Fruit fly (Drosophila melanogaster) whole organism, embryonic: ENCODE data around the gene Dora.

Source experiments
- Atf-2 ChIP-seq: fragments of 200-800 bp; sonication (Bioruptor generic); optimal IDR thresholded peaks from 2 replicates; lab custom pipeline; 2016; ENCODE audit warnings: missing biosample characterization, missing genetic modification characterization
- Atf6 ChIP-seq: fragments of 200-800 bp; sonication (Bioruptor generic); IDR thresholded peaks from 2 replicates; pipeline ENCODE4 v1.3.6; 2022; ENCODE audit warnings: missing biosample characterization, missing genetic modification characterization
- B-H1 ChIP-seq: fragments of 200-800 bp; sonication (Bioruptor generic); IDR thresholded peaks from 3 replicates; pipeline ENCODE4 v1.3.6; 2022; ENCODE audit warnings: missing biosample characterization, missing genetic modification characterization
- B-H2 ChIP-seq: fragments of 200-800 bp; sonication (Bioruptor generic); optimal IDR thresholded peaks from 2 replicates; lab custom pipeline; 2018; ENCODE audit warnings: missing biosample characterization, mild to moderate bottlenecking, missing genetic modification characterization
- Bteb2 ChIP-seq: fragments of 200-800 bp; sonication (Bioruptor generic); optimal IDR thresholded peaks from 2 replicates; lab custom pipeline; 2016; ENCODE audit warnings: missing biosample characterization, missing genetic modification characterization
- CG10267 ChIP-seq: fragments of 200-800 bp; sonication (Bioruptor generic); optimal IDR thresholded peaks from 2 replicates; lab custom pipeline; 2018; ENCODE audit warnings: missing biosample characterization, mild to moderate bottlenecking, missing genetic modification characterization, moderate library complexity
- CG11085 ChIP-seq: fragments of 200-800 bp; sonication (Bioruptor generic); IDR thresholded peaks from 2 replicates; pipeline ENCODE4 v1.3.6; 2022; ENCODE audit warnings: missing biosample characterization, missing genetic modification characterization
- CG11696 ChIP-seq: fragments of 200-800 bp; sonication (Bioruptor generic); IDR thresholded peaks from 2 replicates; pipeline ENCODE4 v1.3.6; 2022; ENCODE audit warnings: missing biosample characterization, missing genetic modification characterization
- CG13894 ChIP-seq: fragments of 200-800 bp; sonication (Bioruptor generic); optimal IDR thresholded peaks from 3 replicates; lab custom pipeline; 2018; ENCODE audit warnings: missing biosample characterization, mild to moderate bottlenecking, missing genetic modification characterization, moderate library complexity
- CG16815 ChIP-seq: fragments of 200-800 bp; sonication (Bioruptor generic); optimal IDR thresholded peaks from 3 replicates; lab custom pipeline; 2017; ENCODE audit warnings: missing biosample characterization, mild to moderate bottlenecking, missing genetic modification characterization
- CG17359 ChIP-seq: fragments of 200-800 bp; sonication (Bioruptor generic); optimal IDR thresholded peaks from 3 replicates; lab custom pipeline; 2018; ENCODE audit warnings: missing biosample characterization, mild to moderate bottlenecking, missing genetic modification characterization, moderate library complexity
- CG17568 ChIP-seq: fragments of 200-800 bp; sonication (Bioruptor generic); optimal IDR thresholded peaks from 2 replicates; lab custom pipeline; 2018; ENCODE audit warnings: missing biosample characterization, mild to moderate bottlenecking, missing genetic modification characterization, moderate library complexity
- CG2202 ChIP-seq: fragments of 200-800 bp; sonication (Bioruptor generic); optimal IDR thresholded peaks from 2 replicates; lab custom pipeline; 2018; ENCODE audit warnings: missing biosample characterization, mild to moderate bottlenecking, missing genetic modification characterization
- CG3726 ChIP-seq: fragments of 200-800 bp; sonication (Bioruptor generic); IDR thresholded peaks from 3 replicates; pipeline ENCODE4, ENCODE4 v1.3.6; 2022; ENCODE audit warnings: missing biosample characterization, missing genetic modification characterization
- CG4707 ChIP-seq: fragments of 200-800 bp; sonication (Bioruptor generic); optimal IDR thresholded peaks from 2 replicates; lab custom pipeline; 2018; ENCODE audit warnings: missing biosample characterization, mild to moderate bottlenecking, missing genetic modification characterization, moderate library complexity
- CG4820 ChIP-seq: fragments of 200-800 bp; sonication (Bioruptor generic); optimal IDR thresholded peaks from 3 replicates; lab custom pipeline; 2016; ENCODE audit warnings: missing biosample characterization, missing genetic modification characterization
- CG6254 ChIP-seq: fragments of 200-800 bp; sonication (Bioruptor generic); optimal IDR thresholded peaks from 3 replicates; lab custom pipeline; 2017; ENCODE audit warnings: mild to moderate bottlenecking, missing biosample characterization, missing genetic modification reagents, missing genetic modification characterization
- CG8924 ChIP-seq: fragments of 200-800 bp; optimal IDR thresholded peaks from 3 replicates; lab custom pipeline; 2019; ENCODE audit warnings: missing biosample characterization, mild to moderate bottlenecking, missing genetic modification characterization, moderate library complexity
- CG9932 ChIP-seq: fragments of 200-800 bp; sonication (Bioruptor generic); IDR thresholded peaks from 2 replicates; pipeline ENCODE4 v1.3.6; 2022; ENCODE audit warnings: missing biosample characterization, missing genetic modification characterization
- CkIIα-i1 ChIP-seq: fragments of 200-800 bp; sonication (Bioruptor generic); IDR thresholded peaks from 2 replicates; pipeline ENCODE4 v1.3.6; 2022; ENCODE audit warnings: missing biosample characterization, missing genetic modification characterization
- Dfd ChIP-seq, 2 experiments: fragments of >200 bp; optimal IDR thresholded peaks; 2 replicates each; lab custom pipeline; 2017; ENCODE audit warnings: missing biosample characterization in 2 of 2, missing genetic modification characterization in 2 of 2
- Drgx ChIP-seq: fragments of 200-800 bp; sonication (Bioruptor generic); IDR thresholded peaks from 2 replicates; pipeline ENCODE4 v1.3.6; 2022; ENCODE audit warnings: missing biosample characterization, missing genetic modification characterization
- Hmr ChIP-seq: fragments of 200-800 bp; sonication (Bioruptor generic); optimal IDR thresholded peaks from 3 replicates; lab custom pipeline; 2017; ENCODE audit warnings: mild to moderate bottlenecking, missing biosample characterization, missing genetic modification reagents, missing genetic modification characterization
- Hr39 ChIP-seq: fragments of >200 bp; optimal IDR thresholded peaks from 2 replicates; lab custom pipeline; 2017
- MESR4 ChIP-seq: fragments of 200-800 bp; sonication (Bioruptor generic); optimal IDR thresholded peaks from 2 replicates; lab custom pipeline; 2018; ENCODE audit warnings: missing biosample characterization, mild to moderate bottlenecking, missing genetic modification characterization, moderate library complexity
- Meics ChIP-seq: fragments of 200-800 bp; sonication (Bioruptor generic); optimal IDR thresholded peaks from 2 replicates; lab custom pipeline; 2017; ENCODE audit warnings: missing biosample characterization, mild to moderate bottlenecking, missing genetic modification characterization
- NK7.1 ChIP-seq: fragments of 200-800 bp; sonication (Bioruptor generic); optimal IDR thresholded peaks from 3 replicates; lab custom pipeline; 2016; ENCODE audit warnings: missing biosample characterization, missing genetic modification characterization
- Nf-YC ChIP-seq: fragments of 200-800 bp; optimal IDR thresholded peaks from 3 replicates; lab custom pipeline; 2019; ENCODE audit warnings: missing biosample characterization, mild to moderate bottlenecking, missing genetic modification characterization, moderate library complexity
- Sin3A ChIP-seq: fragments of >200 bp; optimal IDR thresholded peaks from 2 replicates; lab custom pipeline; 2018
- Sox102F ChIP-seq: fragments of 200-800 bp; sonication (Bioruptor generic); optimal IDR thresholded peaks from 2 replicates; lab custom pipeline; 2018; ENCODE audit warnings: missing biosample characterization, mild to moderate bottlenecking, missing genetic modification characterization, moderate library complexity
- Sry-δ ChIP-seq: fragments of 200-800 bp; sonication (Bioruptor generic); optimal IDR thresholded peaks from 2 replicates; lab custom pipeline; 2016; ENCODE audit warnings: missing biosample characterization, missing genetic modification characterization
- Usf ChIP-seq: fragments of 200-800 bp; sonication (Bioruptor generic); optimal IDR thresholded peaks from 2 replicates; lab custom pipeline; 2017; ENCODE audit warnings: missing genotype, missing biosample characterization, missing genetic modification characterization
- Vsx1 ChIP-seq: fragments of 200-800 bp; sonication (Bioruptor generic); optimal IDR thresholded peaks from 2 replicates; lab custom pipeline; 2017; ENCODE audit warnings: missing biosample characterization, mild to moderate bottlenecking, missing genetic modification characterization, missing genetic modification reagents
- ash1 ChIP-seq: fragments of 200-800 bp; sonication (Bioruptor generic); optimal IDR thresholded peaks from 2 replicates; lab custom pipeline; 2018; ENCODE audit warnings: missing biosample characterization, mild to moderate bottlenecking, missing genetic modification characterization
- cad ChIP-seq: fragments of >200 bp; optimal IDR thresholded peaks from 2 replicates; lab custom pipeline; 2017; ENCODE audit warnings: missing biosample characterization, missing genetic modification characterization
- da ChIP-seq: fragments of 200-800 bp; sonication (Bioruptor generic); optimal IDR thresholded peaks from 2 replicates; lab custom pipeline; 2016; ENCODE audit warnings: missing biosample characterization, missing genetic modification characterization
- disco-r ChIP-seq: fragments of 200-800 bp; sonication (Bioruptor generic); optimal IDR thresholded peaks from 2 replicates; lab custom pipeline; 2016; ENCODE audit warnings: missing biosample characterization, missing genetic modification characterization
- dpn ChIP-seq, 2 experiments: fragments of 200-800 bp; sonication (Bioruptor generic); optimal IDR thresholded peaks; 3 replicates each; lab custom pipeline; 2016; ENCODE audit warnings: missing biosample characterization in 2 of 2, missing genetic modification characterization in 2 of 2
- eyg ChIP-seq: fragments of 200-800 bp; sonication (Bioruptor generic); optimal IDR thresholded peaks from 3 replicates; lab custom pipeline; 2016; ENCODE audit warnings: missing biosample characterization, missing genetic modification characterization
- jumu ChIP-seq: fragments of 200-800 bp; sonication (Bioruptor generic); optimal IDR thresholded peaks from 3 replicates; lab custom pipeline; 2016; ENCODE audit warnings: missing biosample characterization, missing genetic modification characterization
- klu ChIP-seq: fragments of 200-800 bp; sonication (Bioruptor generic); IDR thresholded peaks from 2 replicates; pipeline ENCODE4 v1.3.6; 2022; ENCODE audit warnings: missing biosample characterization, missing genetic modification characterization
- mam ChIP-seq: fragments of 200-800 bp; sonication (Bioruptor generic); optimal IDR thresholded peaks from 3 replicates; lab custom pipeline; 2016; ENCODE audit warnings: missing biosample characterization, missing genetic modification characterization
- oc ChIP-seq: fragments of 200-800 bp; sonication (Bioruptor generic); optimal IDR thresholded peaks from 2 replicates; lab custom pipeline; 2018; ENCODE audit warnings: missing biosample characterization, mild to moderate bottlenecking, missing genetic modification characterization, moderate library complexity
- pb ChIP-seq: fragments of 200-800 bp; sonication (Bioruptor generic); optimal IDR thresholded peaks from 3 replicates; lab custom pipeline; 2016; ENCODE audit warnings: missing biosample characterization, missing genetic modification characterization
- peb ChIP-seq: fragments of 200-800 bp; sonication (Bioruptor generic); IDR thresholded peaks from 2 replicates; pipeline ENCODE4 v1.3.6; 2022; ENCODE audit warnings: missing biosample characterization, missing genetic modification characterization
- pzg ChIP-seq: fragments of 200-800 bp; sonication (Bioruptor generic); optimal IDR thresholded peaks from 3 replicates; lab custom pipeline; 2018; ENCODE audit warnings: missing biosample characterization, mild to moderate bottlenecking, missing genetic modification characterization, moderate library complexity
- sisA ChIP-seq: fragments of 200-800 bp; sonication (Bioruptor generic); IDR thresholded peaks from 2 replicates; pipeline ENCODE4 v1.3.6; 2022; ENCODE audit warnings: missing biosample characterization, missing genetic modification characterization
- sna ChIP-seq: fragments of 200-800 bp; sonication (Bioruptor generic); IDR thresholded peaks from 2 replicates; pipeline ENCODE4 v1.3.6; 2022; ENCODE audit warnings: missing biosample characterization, missing genetic modification characterization; ENCODE audit not compliant: partially characterized antibody
- ssp ChIP-seq: fragments of 200-800 bp; sonication (Bioruptor generic); IDR thresholded peaks from 2 replicates; pipeline ENCODE4 v1.3.6; 2022; ENCODE audit warnings: missing biosample characterization, missing genetic modification characterization
- tio ChIP-seq: fragments of 200-800 bp; sonication (Bioruptor generic); optimal IDR thresholded peaks from 2 replicates; lab custom pipeline; 2017; ENCODE audit warnings: missing biosample characterization, missing genetic modification characterization, inconsistent platforms
- toy ChIP-seq: fragments of 200-800 bp; sonication (Bioruptor generic); IDR thresholded peaks from 2 replicates; pipeline ENCODE4 v1.3.6; 2022; ENCODE audit warnings: missing biosample characterization, missing genetic modification characterization
- ttk ChIP-seq: fragments of 200-800 bp; sonication (Bioruptor generic); IDR thresholded peaks from 2 replicates; pipeline ENCODE4 v2.1.2; 2022; ENCODE audit warnings: missing biosample characterization, missing genetic modification characterization
- tup ChIP-seq: fragments of 200-800 bp; sonication (Bioruptor generic); optimal IDR thresholded peaks from 2 replicates; lab custom pipeline; 2016; ENCODE audit warnings: missing biosample characterization, mild to moderate bottlenecking, missing genetic modification characterization, moderate library complexity

Dora gene

dm6 chrX:18834399-18834798 is 29.4 kb upstream of the Dora start (continued):
- TF ChIP-seq Bteb2 (GFP tag; lab: Kevin White, UChicago): no peak
- TF ChIP-seq Meics: peak; percentile 38
- no peak for TF ChIP-seq CG17568 (GFP tag; lab: Kevin White, UChicago)
- TF ChIP-seq CG2202: no peak
- TF ChIP-seq Sry-δ: no peak
- TF ChIP-seq ssp (GFP tag; lab: Robert Waterston, UW): no peak
- no peak for TF ChIP-seq cad (GFP tag; lab: Kevin White, UChicago)
- TF ChIP-seq Hmr (GFP tag; lab: Kevin White, UChicago): no peak
- TF ChIP-seq CG6254 (GFP tag; lab: Kevin White, UChicago): no peak
- no peak for TF ChIP-seq CG4707
- peak; percentile 5 for TF ChIP-seq Sox102F (GFP tag; lab: Kevin White, UChicago)
- TF ChIP-seq tup (GFP tag; lab: Kevin White, UChicago): no peak
- TF ChIP-seq ash1 (GFP tag; lab: Kevin White, UChicago): no peak
- TF ChIP-seq CG4820 (GFP tag; lab: Kevin White, UChicago): peak; percentile 19
- TF ChIP-seq Sin3A (lab: Kevin White, UChicago): no peak
- no peak for TF ChIP-seq tio (GFP tag; lab: Kevin White, UChicago)
- TF ChIP-seq B-H1 (GFP tag; lab: Robert Waterston, UW): no peak
- TF ChIP-seq Vsx1 (GFP tag; lab: Kevin White, UChicago): no peak
- TF ChIP-seq sna (GFP tag; lab: Robert Waterston, UW): no peak
- TF ChIP-seq oc: no peak
- TF ChIP-seq ttk (GFP tag; lab: Robert Waterston, UW): peak; percentile 56
- no peak for TF ChIP-seq pzg (GFP tag; lab: Kevin White, UChicago)
- TF ChIP-seq CG3726 (GFP tag; lab: Robert Waterston, UW): no peak
- peak; percentile 49 for TF ChIP-seq Drgx (GFP tag; lab: Robert Waterston, UW)
- TF ChIP-seq CG16815 (GFP tag; lab: Kevin White, UChicago): no peak
- TF ChIP-seq CG13894 (tag; lab: Kevin White, UChicago): no peak
- TF ChIP-seq Atf-2 (GFP tag; lab: Kevin White, UChicago): no peak
- no peak for TF ChIP-seq Usf (GFP tag; lab: Kevin White, UChicago)
- no peak for TF ChIP-seq CG8924
- no peak for TF ChIP-seq Hr39
- no peak for TF ChIP-seq CG11696 (GFP tag; lab: Robert Waterston, UW)
- TF ChIP-seq da (GFP tag; lab: Kevin White, UChicago): no peak
- no peak for TF ChIP-seq jumu
- no peak for TF ChIP-seq CG9932 (GFP tag; lab: Robert Waterston, UW)
- TF ChIP-seq pb (GFP tag; lab: Kevin White, UChicago): no peak
- TF ChIP-seq Atf6 (GFP tag; lab: Robert Waterston, UW): peak; percentile 30; the same call in 1 of the 2 replicates
- peak; percentile 40 for TF ChIP-seq CG17359 (tag; lab: Kevin White, UChicago)
- TF ChIP-seq mam (GFP tag; lab: Kevin White, UChicago): peak; percentile 40
- no peak for TF ChIP-seq B-H2
- TF ChIP-seq NK7.1: no peak
- no peak for TF ChIP-seq Nf-YC
- no peak for TF ChIP-seq MESR4
- no peak for TF ChIP-seq peb (GFP tag; lab: Robert Waterston, UW)
- TF ChIP-seq CG10267: peak; percentile 6
- no peak for TF ChIP-seq CkIIα-i1 (GFP tag; lab: Robert Waterston, UW)
- no peak for TF ChIP-seq toy (GFP tag; lab: Robert Waterston, UW)
- no peak for TF ChIP-seq Dfd (GFP tag; optimal IDR thresholded peaks at IDR 0.05; lab: Kevin White, UChicago)
- no peak for TF ChIP-seq eyg (GFP tag; lab: Kevin White, UChicago)
- peak; percentile 32; the same call in 1 of the 2 replicates for TF ChIP-seq sisA
- TF ChIP-seq disco-r: no peak
- no peak for TF ChIP-seq klu (GFP tag; lab: Robert Waterston, UW)
- peak in 1 of 2 experiments; percentile 18 for TF ChIP-seq dpn (GFP tag; optimal IDR thresholded peaks at IDR 0.05; lab: Kevin White, UChicago)
- TF ChIP-seq CG11085 (GFP tag; lab: Robert Waterston, UW): no peak; the same call in 1 of the 2 replicates
